Worm (Caenorhabditis elegans): ENCODE data around the gene F19C7.4.

DNA sequence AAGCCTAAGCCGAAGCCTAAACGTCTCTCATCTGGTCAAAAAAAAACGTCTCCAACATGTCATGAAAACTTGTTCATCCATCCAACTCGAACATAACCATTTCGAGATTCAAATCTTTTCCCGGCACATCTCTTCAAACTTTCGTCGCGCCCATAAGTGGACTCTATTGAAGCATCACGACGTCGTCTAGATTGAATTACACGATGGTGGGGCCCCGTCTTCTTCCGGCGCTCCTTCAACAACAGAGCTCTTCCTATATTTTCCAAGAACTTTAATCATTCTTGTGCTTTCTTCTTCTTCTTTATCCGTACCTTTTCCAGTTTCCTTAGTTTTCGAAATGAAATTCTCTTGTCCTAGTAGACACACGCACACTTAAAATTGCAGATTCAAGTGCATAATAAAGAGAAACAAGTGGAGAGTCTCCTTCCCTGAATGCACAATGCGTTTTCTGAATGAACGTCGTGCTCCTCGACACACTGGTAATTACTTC is 34.2 kb upstream of the F19C7.4 start, which contains the start of gene F28E10.1:
- TF ChIP-seq dao-5 (tag; optimal IDR thresholded peaks at IDR 0.05) (no peak), him-1 (tag; optimal IDR thresholded peaks at IDR 0.05) (no peak)

Measured in whole organism, L4/young adult.